Worm (Caenorhabditis elegans) whole organism, L1 larva: ENCODE measurements around the gene acbp-4.

ENCODE experiments used
- lin-15B ChIP-seq: fragments of 150-350 bp; sonication (generic microtip); optimal IDR thresholded peaks from 3 replicates; lab custom pipeline; 2014; ENCODE audit warnings: missing biosample characterization, missing genetic modification characterization
- skn-1 ChIP-seq: fragments of 150-350 bp; optimal IDR thresholded peaks from 2 replicates; lab custom pipeline; 2014; ENCODE audit warnings: missing biosample characterization, missing genetic modification characterization

DNA sequence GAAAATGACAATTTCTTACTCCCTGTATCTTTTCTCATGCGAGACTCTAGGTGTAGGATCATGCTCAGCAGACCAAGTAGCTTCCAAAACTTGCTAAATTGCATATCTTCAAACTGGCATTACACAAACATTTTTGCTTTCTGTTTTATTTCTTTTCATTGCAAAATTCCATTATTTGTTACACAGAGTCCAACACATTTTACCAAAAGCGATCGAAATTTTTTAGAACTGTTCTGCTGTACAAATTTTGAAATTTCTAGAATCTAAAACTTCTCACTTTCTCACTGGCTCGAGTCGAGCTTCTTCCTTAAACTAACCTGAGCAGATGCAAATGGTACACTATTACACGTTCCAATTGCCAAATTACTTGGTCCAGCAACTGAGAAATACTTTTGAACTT is 5.6 kb upstream of the acbp-4 start:
- TF ChIP-seq skn-1 (no peak), lin-15B (tag; lab: Kevin White, UChicago) (no peak)
